Worm (Caenorhabditis elegans): ENCODE data around the gene swsn-4.

Gene swsn-4

ce11 chrIV:11146962-11147470, 21.2 kb downstream of the swsn-4 start, which contains the start of gene pigq-1 (continued):
- TF ChIP-seq Y79H2A.3 (GFP tag; conservative IDR thresholded peaks at IDR 0.05) (no peak), nhr-120 (GFP tag; IDR thresholded peaks at IDR 0.05) (no peak), Y95B8A.8 (GFP tag; IDR thresholded peaks at IDR 0.05) (0 out of 2 replicates have a peak, but pooled peaks have one; percentile 36), F10E7.11 (tag; optimal IDR thresholded peaks at IDR 0.05) (peak; percentile 37), ztf-26 (tag; optimal IDR thresholded peaks at IDR 0.05) (peak; percentile 39), lir-1 (GFP tag; conservative IDR thresholded peaks at IDR 0.05) (no peak), ceh-58 (GFP tag; IDR thresholded peaks at IDR 0.05) (no peak), lsy-27 (tag; optimal IDR thresholded peaks at IDR 0.05; ENCODE audit: borderline replicate concordance, insufficient read depth) (no peak), B0261.1 (tag; optimal IDR thresholded peaks at IDR 0.05) (no peak), zfh-2 (GFP tag; conservative IDR thresholded peaks at IDR 0.05) (no peak), mcd-1 (GFP tag; IDR thresholded peaks at IDR 0.05) (no peak), cebp-2 (GFP tag; IDR thresholded peaks at IDR 0.05) (no peak), attf-5 (GFP tag; optimal IDR thresholded peaks at IDR 0.05) (peak; percentile 47), sptf-2 (GFP tag; optimal IDR thresholded peaks at IDR 0.05) (no peak), Y56A3A.18 (GFP tag; IDR thresholded peaks at IDR 0.05) (peak; percentile 71; the same call in 1 of the 2 replicates), hsf-1 (GFP tag; IDR thresholded peaks at IDR 0.05) (0 out of 2 replicates have a peak, but pooled peaks have one; percentile 67), lsl-1 (GFP tag; optimal IDR thresholded peaks at IDR 0.05) (peak; percentile 4), F52B5.7 (tag; optimal IDR thresholded peaks at IDR 0.05) (no peak), ztf-18 (tag; optimal IDR thresholded peaks at IDR 0.05) (no peak), ceh-40 (GFP tag; IDR thresholded peaks at IDR 0.05) (no peak), Y67H2A.10 (GFP tag; conservative IDR thresholded peaks at IDR 0.05) (no peak), mes-4 (tag; optimal IDR thresholded peaks at IDR 0.05) (no peak), attf-6 (GFP tag; IDR thresholded peaks at IDR 0.05) (no peak), F39B2.1 (GFP tag; IDR thresholded peaks at IDR 0.05) (peak; percentile 47; the same call in 1 of the 2 replicates), akir-1 (GFP tag; optimal IDR thresholded peaks at IDR 0.05) (no peak), ceh-91 (GFP tag; IDR thresholded peaks at IDR 0.05) (no peak), mxl-1 (tag; optimal IDR thresholded peaks at IDR 0.05) (peak; percentile 22), egl-44 (GFP tag; IDR thresholded peaks at IDR 0.05) (no peak), him-1 (tag; optimal IDR thresholded peaks at IDR 0.05) (peak; percentile 56), egl-18 (GFP tag; IDR thresholded peaks at IDR 0.05) (no peak), F37B4.10 (GFP tag; IDR thresholded peaks at IDR 0.05) (no peak), F49E8.2 (tag; optimal IDR thresholded peaks at IDR 0.05; ENCODE audit: insufficient read depth) (peak; percentile 86), lin-35 (GFP tag; optimal IDR thresholded peaks at IDR 0.05) (peak in 2 of 3 experiments; percentile 23 to 58), aptf-3 (GFP tag; IDR thresholded peaks at IDR 0.05) (no peak), T26A5.8 (tag; optimal IDR thresholded peaks at IDR 0.05) (peak; percentile 21), ceh-100 (GFP tag; IDR thresholded peaks at IDR 0.05) (0 out of 2 replicates have a peak, but pooled peaks have one; percentile 25), nfya-2 (GFP tag; IDR thresholded peaks at IDR 0.05) (no peak), snpc-1.1 (tag; optimal IDR thresholded peaks at IDR 0.05; ENCODE audit: insufficient read depth) (peak; percentile 51), snpc-1.3 (tag; optimal IDR thresholded peaks at IDR 0.05; ENCODE audit: insufficient read depth) (peak; percentile 72), mel-28 (tag; optimal IDR thresholded peaks at IDR 0.05; ENCODE audit: borderline replicate concordance) (no peak), die-1 (tag; optimal IDR thresholded peaks at IDR 0.05) (peak; percentile 61), zim-3 (tag; optimal IDR thresholded peaks at IDR 0.05) (peak; percentile 38), ets-4 (GFP tag; optimal IDR thresholded peaks at IDR 0.05) (no peak), dpff-1 (tag; optimal IDR thresholded peaks at IDR 0.05) (peak; percentile 95), ZK185.1 (tag; optimal IDR thresholded peaks at IDR 0.05; ENCODE audit: poor library complexity, severe bottlenecking) (peak; percentile 83), dox-1 (GFP tag; IDR thresholded peaks at IDR 0.05) (no peak), nfya-1 (tag; optimal IDR thresholded peaks at IDR 0.05; ENCODE audit: borderline replicate concordance, insufficient read depth) (no peak), nhr-90 (tag; optimal IDR thresholded peaks at IDR 0.05) (no peak)
